Worm (Caenorhabditis elegans) whole organism, L3 larva: ENCODE data around the gene F09B9.5.

ENCODE experiments used
- R02D3.7 ChIP-seq: fragments of 150-350 bp; optimal IDR thresholded peaks from 2 replicates; lab custom pipeline; 2014; ENCODE audit warnings: missing biosample characterization, missing genetic modification characterization
- ZK546.5 ChIP-seq: sonication (generic microtip); optimal IDR thresholded peaks from 2 replicates; lab custom pipeline; 2017; ENCODE audit warnings: missing biosample characterization, missing genetic modification characterization
- aly-2 ChIP-seq: fragments of 150-350 bp; optimal IDR thresholded peaks from 2 replicates; lab custom pipeline; 2014; ENCODE audit warnings: missing biosample characterization, missing genetic modification characterization
- ama-1 ChIP-seq: fragments of 150-350 bp; optimal IDR thresholded peaks from 2 replicates; lab custom pipeline; 2018
- ceh-16 ChIP-seq: sonication (generic microtip); optimal IDR thresholded peaks from 2 replicates; lab custom pipeline; 2017; ENCODE audit warnings: missing biosample characterization, missing genetic modification characterization
- ceh-28 ChIP-seq: fragments of 150-350 bp; optimal IDR thresholded peaks from 2 replicates; lab custom pipeline; 2014; ENCODE audit warnings: missing biosample characterization, missing genetic modification reagents, missing genetic modification characterization
- ceh-82 ChIP-seq: fragments of 150-350 bp; optimal IDR thresholded peaks from 2 replicates; lab custom pipeline; 2014; ENCODE audit warnings: missing biosample characterization, missing genetic modification characterization
- ceh-9 ChIP-seq: sonication (generic microtip); optimal IDR thresholded peaks from 2 replicates; lab custom pipeline; 2018; ENCODE audit warnings: missing biosample characterization, missing genetic modification characterization
- daf-12 ChIP-seq: fragments of 150-350 bp; optimal IDR thresholded peaks from 2 replicates; lab custom pipeline; 2014; ENCODE audit warnings: missing biosample characterization, missing genetic modification reagents, missing genetic modification characterization
- egl-27 ChIP-seq: sonication (generic microtip); optimal IDR thresholded peaks from 4 replicates; lab custom pipeline; 2017; ENCODE audit warnings: missing biosample characterization, missing genetic modification reagents, missing genetic modification characterization
- egl-5 ChIP-seq: fragments of 150-350 bp; optimal IDR thresholded peaks from 2 replicates; lab custom pipeline; 2017; ENCODE audit warnings: missing biosample characterization, missing genetic modification reagents, missing genetic modification characterization, inconsistent platforms
- elt-1 ChIP-seq: fragments of 150-350 bp; optimal IDR thresholded peaks from 2 replicates; lab custom pipeline; 2014; ENCODE audit warnings: missing biosample characterization, missing genetic modification characterization
- elt-2 ChIP-seq: sonication (generic microtip); optimal IDR thresholded peaks from 2 replicates; lab custom pipeline; 2016; ENCODE audit warnings: missing genetic modification reagents, mild to moderate bottlenecking, missing genetic modification characterization, missing compliant biosample characterization
- elt-3 ChIP-seq, 3 experiments: fragments of 150-350 bp in 1 of 3; sonication (generic microtip) in 2 of 3; optimal IDR thresholded peaks; 2 replicates in 2 of 3; 4 replicates in 1 of 3; lab custom pipeline; 2014 to 2017; ENCODE audit warnings: missing biosample characterization in 3 of 3, missing genetic modification characterization in 3 of 3
- eor-1 ChIP-seq, 2 experiments: fragments of 150-350 bp; optimal IDR thresholded peaks; 2 replicates each; lab custom pipeline; 2014 to 2018; ENCODE audit warnings: missing biosample characterization in 2 of 2, missing genetic modification characterization in 2 of 2
- fkh-10 ChIP-seq: sonication (generic microtip); optimal IDR thresholded peaks from 2 replicates; lab custom pipeline; 2017; ENCODE audit warnings: missing biosample characterization, missing genetic modification reagents, missing genetic modification characterization
- fkh-2 ChIP-seq: fragments of 150-350 bp; optimal IDR thresholded peaks from 2 replicates; lab custom pipeline; 2014; ENCODE audit warnings: missing biosample characterization, missing genetic modification reagents, missing genetic modification characterization
- hmg-11 ChIP-seq: sonication (generic microtip); optimal IDR thresholded peaks from 2 replicates; lab custom pipeline; 2016; ENCODE audit warnings: missing genetic modification characterization, missing compliant biosample characterization
- jun-1 ChIP-seq: fragments of 150-350 bp; optimal IDR thresholded peaks from 2 replicates; lab custom pipeline; 2014; ENCODE audit warnings: missing biosample characterization, missing genetic modification reagents, missing genetic modification characterization
- lin-15B ChIP-seq: fragments of 150-350 bp; optimal IDR thresholded peaks from 2 replicates; lab custom pipeline; 2014; ENCODE audit warnings: missing biosample characterization, missing genetic modification characterization
- lin-39 ChIP-seq: fragments of 150-350 bp; optimal IDR thresholded peaks from 2 replicates; lab custom pipeline; 2018; ENCODE audit warnings: missing biosample characterization, missing genetic modification reagents, missing genetic modification characterization
- lsy-12 ChIP-seq: sonication (generic microtip); optimal IDR thresholded peaks from 2 replicates; lab custom pipeline; 2016; ENCODE audit warnings: mild to moderate bottlenecking, missing genetic modification characterization, missing compliant biosample characterization
- mdl-1 ChIP-seq: fragments of 150-350 bp; optimal IDR thresholded peaks from 2 replicates; lab custom pipeline; 2014; ENCODE audit warnings: missing biosample characterization, missing genetic modification characterization
- mml-1 ChIP-seq: fragments of 150-350 bp; sonication (generic microtip); optimal IDR thresholded peaks from 3 replicates; lab custom pipeline; 2014; ENCODE audit warnings: missing biosample characterization, missing genetic modification characterization
- nfya-1 ChIP-seq: sonication (generic microtip); optimal IDR thresholded peaks from 2 replicates; lab custom pipeline; 2017; ENCODE audit warnings: missing genetic modification characterization, mild to moderate bottlenecking, missing compliant biosample characterization, antibody characterized with exemption, moderate library complexity; ENCODE audit not compliant: insufficient read depth
- nhr-11 ChIP-seq: fragments of 150-350 bp; optimal IDR thresholded peaks from 2 replicates; lab custom pipeline; 2014; ENCODE audit warnings: missing biosample characterization, missing genetic modification characterization
- nhr-12 ChIP-seq: fragments of 150-350 bp; optimal IDR thresholded peaks from 2 replicates; lab custom pipeline; 2014; ENCODE audit warnings: missing biosample characterization, missing genetic modification characterization
- nhr-23 ChIP-seq: fragments of 150-350 bp; optimal IDR thresholded peaks from 2 replicates; lab custom pipeline; 2014; ENCODE audit warnings: missing biosample characterization, missing genetic modification reagents, missing genetic modification characterization
- nhr-237 ChIP-seq: fragments of 150-350 bp; optimal IDR thresholded peaks from 2 replicates; lab custom pipeline; 2014; ENCODE audit warnings: missing biosample characterization, missing genetic modification characterization
- nhr-25 ChIP-seq: sonication (generic microtip); optimal IDR thresholded peaks from 2 replicates; lab custom pipeline; 2017; ENCODE audit warnings: missing biosample characterization, missing genetic modification characterization
- nhr-28 ChIP-seq: fragments of 150-350 bp; optimal IDR thresholded peaks from 2 replicates; lab custom pipeline; 2014; ENCODE audit warnings: missing biosample characterization, missing genetic modification characterization
- nhr-43 ChIP-seq: sonication (generic microtip); optimal IDR thresholded peaks from 2 replicates; lab custom pipeline; 2016; ENCODE audit warnings: mild to moderate bottlenecking, missing genetic modification characterization, missing compliant biosample characterization; ENCODE audit not compliant: poor library complexity, severe bottlenecking
- nhr-67 ChIP-seq: fragments of 150-350 bp; optimal IDR thresholded peaks from 2 replicates; lab custom pipeline; 2014; ENCODE audit warnings: missing biosample characterization, missing genetic modification characterization
- nhr-76 ChIP-seq: fragments of 150-350 bp; sonication (generic microtip); optimal IDR thresholded peaks from 5 replicates; lab custom pipeline; 2014; ENCODE audit warnings: missing biosample characterization, missing genetic modification characterization
- nhr-77 ChIP-seq: fragments of 150-350 bp; optimal IDR thresholded peaks from 2 replicates; lab custom pipeline; 2014; ENCODE audit warnings: missing biosample characterization, missing genetic modification characterization
- pha-4 ChIP-seq: fragments of 150-350 bp; optimal IDR thresholded peaks from 2 replicates; lab custom pipeline; 2014; ENCODE audit warnings: missing biosample characterization, missing genetic modification reagents, missing genetic modification characterization
- sea-2 ChIP-seq: fragments of 150-350 bp; sonication (generic microtip); optimal IDR thresholded peaks from 4 replicates; lab custom pipeline; 2014; ENCODE audit warnings: missing biosample characterization, missing genetic modification reagents, missing genetic modification characterization
- skn-1 ChIP-seq: fragments of 150-350 bp; optimal IDR thresholded peaks from 2 replicates; lab custom pipeline; 2014; ENCODE audit warnings: missing biosample characterization, missing genetic modification characterization
- snpc-4 ChIP-seq: fragments of 150-350 bp; optimal IDR thresholded peaks from 2 replicates; lab custom pipeline; 2014; ENCODE audit warnings: missing biosample characterization, missing genetic modification characterization
- tbx-2 ChIP-seq: sonication (generic microtip); optimal IDR thresholded peaks from 2 replicates; lab custom pipeline; 2016; ENCODE audit warnings: mild to moderate bottlenecking, missing genetic modification characterization, missing compliant biosample characterization
- unc-39 ChIP-seq: sonication (generic microtip); optimal IDR thresholded peaks from 4 replicates; lab custom pipeline; 2017; ENCODE audit warnings: missing biosample characterization, missing genetic modification characterization
- zag-1 ChIP-seq: fragments of 150-350 bp; optimal IDR thresholded peaks from 2 replicates; lab custom pipeline; 2014; ENCODE audit warnings: missing biosample characterization, missing genetic modification characterization
- ztf-11 ChIP-seq: fragments of 150-350 bp; optimal IDR thresholded peaks from 2 replicates; lab custom pipeline; 2014; ENCODE audit warnings: missing biosample characterization, missing genetic modification characterization
- ztf-4 ChIP-seq: fragments of 150-350 bp; optimal IDR thresholded peaks from 2 replicates; lab custom pipeline; 2014; ENCODE audit warnings: missing biosample characterization, missing genetic modification characterization

F09B9.5 gene

ce11 chrX:10189244-10189643 is 34.6 kb downstream of the F09B9.5 start:
- no peak for TF ChIP-seq pha-4 (tag; lab: Kevin White, UChicago)
- no peak for TF ChIP-seq ama-1 (lab: Kevin White, UChicago)
- TF ChIP-seq aly-2 (tag; lab: Kevin White, UChicago): no peak
- TF ChIP-seq nhr-25 (tag; lab: Kevin White, UChicago): peak; percentile 83
- TF ChIP-seq R02D3.7 (tag; lab: Kevin White, UChicago): no peak

ce11 chrX:10189805-10190204 is 35.2 kb downstream of the F09B9.5 start:
- TF ChIP-seq nhr-25 (tag; lab: Kevin White, UChicago) (peak; percentile 68), ceh-16 (tag; lab: Kevin White, UChicago) (no peak)

ce11 chrX:10194327-10195096 is 39.9 kb downstream of the F09B9.5 start, which contains the start of gene myrf-2:
TSS of gene myrf-2 (minus strand) at chrX:10194377.
- peak; percentile 54 for TF ChIP-seq nhr-23 (tag; lab: Kevin White, UChicago)
- TF ChIP-seq ztf-11: no peak
- TF ChIP-seq nhr-25 (tag; lab: Kevin White, UChicago): peak; percentile 76
- peak; percentile 40 for TF ChIP-seq pha-4 (tag; lab: Kevin White, UChicago)
- TF ChIP-seq nfya-1: peak; percentile 11
- no peak for TF ChIP-seq ZK546.5 (tag; lab: Kevin White, UChicago)
- TF ChIP-seq elt-1 (tag; lab: Kevin White, UChicago): no peak
- TF ChIP-seq hmg-11 (tag; lab: Kevin White, UChicago): peak; percentile 30

ce11 chrX:10197204-10197756 is 42.7 kb downstream of the F09B9.5 start, which contains the start of gene nucb-1:
TSS of gene nucb-1 (plus strand) at chrX:10197706.
- TF ChIP-seq nhr-25 (tag; lab: Kevin White, UChicago) (peak; percentile 91), egl-5 (tag; lab: Kevin White, UChicago) (peak; percentile 74), unc-39 (tag; lab: Kevin White, UChicago) (no peak), ztf-4 (tag; lab: Kevin White, UChicago) (no peak), hmg-11 (tag; lab: Kevin White, UChicago) (peak; percentile 80), lin-15B (peak; percentile 49), elt-1 (tag; lab: Kevin White, UChicago) (no peak), nhr-28 (tag; lab: Kevin White, UChicago) (no peak), ceh-16 (tag; lab: Kevin White, UChicago) (no peak), skn-1 (peak; percentile 37), nhr-11 (peak; percentile 55), nhr-12 (no peak), nfya-1 (peak; percentile 91), mdl-1 (tag; lab: Kevin White, UChicago) (no peak), ZK546.5 (tag; lab: Kevin White, UChicago) (no peak), pha-4 (tag; lab: Kevin White, UChicago) (peak; percentile 85), nhr-67 (tag; lab: Kevin White, UChicago) (no peak), nhr-77 (tag; lab: Kevin White, UChicago) (no peak), mml-1 (tag; lab: Kevin White, UChicago) (no peak), nhr-76 (no peak), tbx-2 (tag; lab: Kevin White, UChicago) (no peak), egl-27 (tag; lab: Kevin White, UChicago) (no peak), ceh-82 (no peak), ceh-9 (no peak), snpc-4 (tag; lab: Kevin White, UChicago) (no peak), nhr-23 (tag; lab: Kevin White, UChicago) (peak; percentile 94), elt-2 (tag; lab: Kevin White, UChicago) (peak; percentile 60), nhr-43 (tag; lab: Kevin White, UChicago) (peak; percentile 50), sea-2 (GFP tag; lab: Kevin White, UChicago) (no peak), daf-12 (tag; lab: Kevin White, UChicago) (no peak), elt-3 (tag; optimal IDR thresholded peaks at IDR 0.05; lab: Kevin White, UChicago) (no peak), ama-1 (lab: Kevin White, UChicago) (no peak), ceh-28 (tag; lab: Kevin White, UChicago) (peak; percentile 64), nhr-237 (tag; lab: Kevin White, UChicago) (no peak), fkh-2 (tag; lab: Kevin White, UChicago) (no peak), jun-1 (tag; lab: Kevin White, UChicago) (no peak), aly-2 (tag; lab: Kevin White, UChicago) (no peak), eor-1 (tag; optimal IDR thresholded peaks at IDR 0.05; lab: Kevin White, UChicago) (no peak), zag-1 (tag; lab: Kevin White, UChicago) (no peak), fkh-10 (GFP tag; lab: Kevin White, UChicago) (peak; percentile 2), lsy-12 (tag; lab: Kevin White, UChicago) (no peak), lin-39 (tag; lab: Kevin White, UChicago) (peak; percentile 57), R02D3.7 (tag; lab: Kevin White, UChicago) (peak; percentile 93)
